Worm (Caenorhabditis elegans) whole organism, midembryonic: Measurements from ENCODE around the gene Y27F2A.10.
"Not testable (repeated sequence)": the region's sequence is repeated elsewhere in the genome, so short reads cannot be mapped to it uniquely, and the experiment has no call there.

ENCODE experiments used
- T22C8.4 ChIP-seq: fragments of 200-800 bp; sonication (Bioruptor generic); IDR thresholded peaks from 2 replicates; pipeline ENCODE4 v1.3.6; 2022; ENCODE audit warnings: missing genetic modification characterization, missing compliant biosample characterization
- cog-1 ChIP-seq: sonication (generic microtip); optimal IDR thresholded peaks from 2 replicates; lab custom pipeline; 2016; ENCODE audit warnings: missing genetic modification characterization, missing compliant biosample characterization
- flt-1 ChIP-seq: fragments of 200-800 bp; sonication (Bioruptor generic); IDR thresholded peaks from 2 replicates; pipeline ENCODE4 v1.3.6; 2022; ENCODE audit warnings: missing genetic modification characterization, missing compliant biosample characterization
- klf-2 ChIP-seq: fragments of 200-800 bp; sonication (Bioruptor generic); conservative IDR thresholded peaks from 2 replicates; pipeline ENCODE4 v1.3.6; 2022; ENCODE audit warnings: missing genetic modification reagents, missing genetic modification characterization, missing compliant biosample characterization
- med-1 ChIP-seq: sonication (generic microtip); optimal IDR thresholded peaks from 2 replicates; lab custom pipeline; 2017; ENCODE audit warnings: missing genetic modification characterization, mild to moderate bottlenecking, missing compliant biosample characterization, antibody characterized with exemption, missing genetic modification reagents; ENCODE audit not compliant: insufficient read depth
- ref-1 ChIP-seq: fragments of 200-800 bp; sonication (Bioruptor generic); conservative IDR thresholded peaks from 2 replicates; pipeline ENCODE4 v1.3.6; 2022; ENCODE audit warnings: missing genetic modification reagents, missing genetic modification characterization, missing compliant biosample characterization
- tab-1 ChIP-seq: fragments of 200-800 bp; sonication (Bioruptor generic); IDR thresholded peaks from 2 replicates; pipeline ENCODE4 v1.3.6; 2022; ENCODE audit warnings: missing genetic modification characterization, missing compliant biosample characterization
- ztf-23 ChIP-seq: fragments of 200-800 bp; sonication (Bioruptor generic); IDR thresholded peaks from 2 replicates; pipeline ENCODE4 v1.3.6; 2022; ENCODE audit warnings: missing genetic modification reagents, missing genetic modification characterization, missing compliant biosample characterization
- ztf-29 ChIP-seq: fragments of 200-800 bp; sonication (Bioruptor generic); IDR thresholded peaks from 2 replicates; pipeline ENCODE4 v1.3.6; 2022; ENCODE audit warnings: missing genetic modification reagents, missing genetic modification characterization, missing compliant biosample characterization

Y27F2A.10 gene

DNA sequence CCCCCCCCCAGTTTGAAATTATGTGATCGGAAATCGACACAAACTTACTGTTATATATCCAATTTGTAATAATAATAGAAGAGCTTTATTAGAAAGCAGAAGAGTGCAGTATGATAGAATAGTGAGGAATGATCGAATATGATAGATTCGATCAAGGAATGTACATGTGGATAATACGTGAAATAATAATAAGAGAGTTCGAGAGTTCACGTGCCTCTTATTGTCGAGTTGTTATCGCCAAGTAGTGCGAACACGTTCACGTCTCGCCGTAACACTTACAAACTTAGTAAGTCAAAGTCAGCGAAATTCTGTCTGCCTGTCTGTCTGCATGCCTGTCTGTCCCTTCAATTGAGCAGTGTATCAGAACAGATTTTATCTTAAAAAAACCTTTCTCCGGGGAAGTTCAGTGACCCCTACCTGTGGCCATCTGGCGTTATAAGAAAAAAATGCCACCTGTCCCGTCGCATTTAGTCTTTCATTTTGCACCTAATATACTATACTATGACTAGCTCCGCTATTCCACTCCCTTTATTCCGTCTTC lies 11.3 kb upstream of the Y27F2A.10 start, which contains the start of the genes Y27F2A.6 and Y27F2A.8:
Gene Y27F2A.6 (minus strand): TSS at position 101 of the 541 bp plus-strand sequence.
Gene Y27F2A.8 (plus strand): TSS at position 491 of the 541 bp plus-strand sequence.
- TF ChIP-seq ztf-23 (GFP tag; lab: Robert Waterston, UW); klf-2; cog-1 (tag; lab: Kevin White, UChicago): not testable (repeated sequence)

DNA sequence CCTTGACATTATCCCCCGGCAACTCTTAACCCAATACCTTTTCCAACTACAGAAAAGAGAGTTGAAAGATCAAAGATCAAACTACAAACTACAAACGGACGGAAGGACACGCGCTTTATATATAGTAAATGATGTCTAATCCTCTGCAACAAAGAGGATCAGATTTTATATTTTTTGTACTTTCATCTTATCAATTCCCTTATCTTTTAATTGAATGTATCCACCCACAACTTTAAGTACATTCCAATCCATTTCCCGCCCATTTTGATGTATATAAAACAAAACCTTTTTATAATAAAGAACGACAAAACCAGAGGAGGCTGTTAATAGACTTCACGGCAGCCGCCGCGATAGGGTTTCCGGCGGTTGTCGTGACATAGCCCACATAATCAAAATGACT lies 5.6 kb upstream of the Y27F2A.10 start, which contains the start of gene sri-40:
Gene sri-40 (plus strand): TSS at position 301 of the 400 bp plus-strand sequence.
- not testable (repeated sequence) for TF ChIP-seq klf-2; cog-1 (tag; lab: Kevin White, UChicago); ztf-23 (GFP tag; lab: Robert Waterston, UW)

DNA sequence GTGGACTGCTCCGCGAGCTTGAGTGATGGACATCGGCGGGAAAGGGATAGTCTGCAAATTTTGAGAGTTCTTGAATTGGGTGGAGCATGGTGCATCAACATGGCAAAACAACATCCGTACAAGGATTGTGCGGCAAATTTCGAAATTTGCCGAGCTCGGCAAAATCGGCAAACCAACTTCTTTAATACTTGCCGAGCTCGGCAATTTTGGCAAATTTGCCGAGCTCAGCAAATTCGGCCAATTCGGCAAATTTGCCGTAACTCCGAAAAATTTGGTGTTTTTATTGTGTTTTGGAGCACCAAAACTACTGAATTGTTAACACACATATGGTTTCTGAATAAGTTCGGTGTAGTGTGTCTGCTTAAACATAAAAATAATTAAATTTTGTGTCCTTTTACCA lies 2.0 kb downstream of the Y27F2A.10 start, which contains the start of gene fbxc-55:
Gene fbxc-55 (minus strand): TSS at position 101 of the 400 bp plus-strand sequence.
- TF ChIP-seq tab-1 (GFP tag; lab: Robert Waterston, UW) (no peak), T22C8.4 (GFP tag; lab: Robert Waterston, UW) (no peak), ref-1 (GFP tag; lab: Robert Waterston, UW) (no peak), med-1 (GFP tag; lab: Kevin White, UChicago) (no peak), ztf-23 (GFP tag; lab: Robert Waterston, UW) (no peak), cog-1 (tag; lab: Kevin White, UChicago) (no peak), flt-1 (no peak), klf-2 (no peak), ztf-29 (GFP tag; lab: Robert Waterston, UW) (no peak)

DNA sequence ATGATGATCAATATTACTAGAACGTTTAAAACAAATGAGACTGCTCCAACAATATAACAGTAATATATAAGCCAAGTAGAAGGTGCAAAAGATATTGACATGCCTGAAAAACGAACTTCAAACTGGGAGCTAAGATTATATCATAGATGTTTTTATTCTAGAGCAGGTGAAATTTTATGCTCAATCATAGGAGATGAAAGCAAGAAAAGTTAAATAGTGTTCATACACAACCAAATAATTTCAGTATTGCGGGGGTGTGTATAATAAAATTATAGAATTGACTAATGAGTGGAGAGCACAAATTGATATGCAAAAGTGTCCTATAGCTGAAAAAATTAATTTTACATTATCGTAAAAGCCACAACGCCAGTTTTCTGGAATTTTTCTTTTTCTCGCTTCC lies 13.1 kb downstream of the Y27F2A.10 start, which contains the start of gene sri-34:
Gene sri-34 (minus strand): TSS at position 101 of the 400 bp plus-strand sequence.
- TF ChIP-seq T22C8.4 (GFP tag; lab: Robert Waterston, UW) = no peak
- no peak for TF ChIP-seq cog-1 (tag; lab: Kevin White, UChicago)
- TF ChIP-seq ztf-23 (GFP tag; lab: Robert Waterston, UW) = no peak
- no peak for TF ChIP-seq ref-1 (GFP tag; lab: Robert Waterston, UW)
- no peak for TF ChIP-seq flt-1
- no peak for TF ChIP-seq tab-1 (GFP tag; lab: Robert Waterston, UW)
- no peak for TF ChIP-seq med-1 (GFP tag; lab: Kevin White, UChicago)
- no peak for TF ChIP-seq ztf-29 (GFP tag; lab: Robert Waterston, UW)
- TF ChIP-seq klf-2 = no peak

DNA sequence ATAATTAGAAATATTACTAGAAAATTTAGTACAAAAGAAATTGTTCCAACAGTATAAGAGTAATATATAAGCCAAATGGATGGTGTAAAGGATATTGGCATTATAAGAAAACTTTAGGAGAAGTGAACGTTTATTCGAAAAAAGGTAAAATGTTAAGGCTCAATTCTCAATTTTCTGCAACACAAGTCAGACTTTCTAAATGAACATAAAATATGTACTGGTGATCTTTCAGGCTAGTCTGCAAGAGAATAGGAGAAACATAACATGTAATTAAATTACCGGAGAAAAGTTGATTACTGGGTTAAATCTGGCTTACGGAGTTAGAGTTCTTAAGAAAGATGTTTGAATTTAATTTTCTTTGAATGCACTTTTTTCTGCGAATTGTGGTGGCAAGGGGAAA lies 15.3 kb downstream of the Y27F2A.10 start, which contains the start of gene sri-33:
Gene sri-33 (minus strand): TSS at position 101 of the 400 bp plus-strand sequence.
- TF ChIP-seq flt-1 (no peak), cog-1 (tag; lab: Kevin White, UChicago) (no peak), T22C8.4 (GFP tag; lab: Robert Waterston, UW) (no peak), med-1 (GFP tag; lab: Kevin White, UChicago) (no peak), tab-1 (GFP tag; lab: Robert Waterston, UW) (no peak), ztf-29 (GFP tag; lab: Robert Waterston, UW) (no peak), ref-1 (GFP tag; lab: Robert Waterston, UW) (no peak), klf-2 (no peak), ztf-23 (GFP tag; lab: Robert Waterston, UW) (no peak)

DNA sequence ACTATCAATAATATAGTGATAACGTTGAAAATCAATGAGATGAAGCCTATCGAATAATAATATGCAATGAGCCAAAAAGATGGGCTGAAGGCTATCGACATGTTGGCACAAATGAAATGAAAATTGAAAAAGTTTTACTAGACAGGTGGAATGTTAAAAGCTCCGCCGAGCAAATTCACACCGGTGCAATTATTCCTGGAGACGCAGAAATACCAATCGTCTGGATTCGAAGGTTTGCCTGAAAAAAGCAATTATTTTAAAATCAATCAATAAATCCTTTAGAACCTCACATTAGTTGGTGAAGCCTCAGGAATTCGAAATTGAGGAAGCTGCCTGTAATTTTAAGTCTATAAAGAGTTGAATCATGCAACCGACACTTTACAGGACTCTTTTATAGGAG lies 17.7 kb downstream of the Y27F2A.10 start, which contains the start of gene sri-32:
Gene sri-32 (minus strand): TSS at position 101 of the 400 bp plus-strand sequence.
- TF ChIP-seq T22C8.4 (GFP tag; lab: Robert Waterston, UW) = no peak
- TF ChIP-seq klf-2 = no peak
- no peak for TF ChIP-seq ztf-29 (GFP tag; lab: Robert Waterston, UW)
- no peak for TF ChIP-seq flt-1
- TF ChIP-seq ref-1 (GFP tag; lab: Robert Waterston, UW) = no peak
- no peak for TF ChIP-seq ztf-23 (GFP tag; lab: Robert Waterston, UW)
- no peak for TF ChIP-seq med-1 (GFP tag; lab: Kevin White, UChicago)
- TF ChIP-seq tab-1 (GFP tag; lab: Robert Waterston, UW) = no peak
- no peak for TF ChIP-seq cog-1 (tag; lab: Kevin White, UChicago)

DNA sequence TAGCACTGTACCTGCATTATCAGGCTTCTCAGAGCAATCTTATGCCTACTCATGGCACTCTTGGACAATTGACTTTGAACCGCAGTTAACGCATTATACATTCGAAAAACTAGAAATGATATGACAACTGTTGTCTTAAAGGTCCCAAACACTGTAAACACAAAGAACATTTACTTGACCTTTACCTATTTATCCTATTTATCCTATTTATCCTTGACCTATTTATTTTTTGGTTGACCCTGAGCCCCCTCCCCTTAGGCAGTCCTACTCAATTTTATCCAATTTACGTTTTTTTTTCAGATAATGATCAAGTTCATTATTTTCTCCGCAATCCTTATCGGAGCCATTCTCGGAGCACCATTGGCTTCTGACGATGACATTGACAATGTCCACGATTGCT lies 20.5 kb downstream of the Y27F2A.10 start, which contains the start of the genes T10D4.14 and T10D4.19:
Gene T10D4.14 (minus strand): TSS at position 101 of the 400 bp plus-strand sequence.
Gene T10D4.19 (plus strand): TSS at position 304 of the 400 bp plus-strand sequence.
- TF ChIP-seq cog-1 (tag; lab: Kevin White, UChicago) = no peak
- TF ChIP-seq klf-2 = no peak
- TF ChIP-seq med-1 (GFP tag; lab: Kevin White, UChicago) = no peak
- TF ChIP-seq ref-1 (GFP tag; lab: Robert Waterston, UW) = no peak
- TF ChIP-seq ztf-23 (GFP tag; lab: Robert Waterston, UW) = no peak
- TF ChIP-seq flt-1 = no peak
- TF ChIP-seq tab-1 (GFP tag; lab: Robert Waterston, UW) = no peak
- no peak for TF ChIP-seq T22C8.4 (GFP tag; lab: Robert Waterston, UW)
- TF ChIP-seq ztf-29 (GFP tag; lab: Robert Waterston, UW) = no peak

DNA sequence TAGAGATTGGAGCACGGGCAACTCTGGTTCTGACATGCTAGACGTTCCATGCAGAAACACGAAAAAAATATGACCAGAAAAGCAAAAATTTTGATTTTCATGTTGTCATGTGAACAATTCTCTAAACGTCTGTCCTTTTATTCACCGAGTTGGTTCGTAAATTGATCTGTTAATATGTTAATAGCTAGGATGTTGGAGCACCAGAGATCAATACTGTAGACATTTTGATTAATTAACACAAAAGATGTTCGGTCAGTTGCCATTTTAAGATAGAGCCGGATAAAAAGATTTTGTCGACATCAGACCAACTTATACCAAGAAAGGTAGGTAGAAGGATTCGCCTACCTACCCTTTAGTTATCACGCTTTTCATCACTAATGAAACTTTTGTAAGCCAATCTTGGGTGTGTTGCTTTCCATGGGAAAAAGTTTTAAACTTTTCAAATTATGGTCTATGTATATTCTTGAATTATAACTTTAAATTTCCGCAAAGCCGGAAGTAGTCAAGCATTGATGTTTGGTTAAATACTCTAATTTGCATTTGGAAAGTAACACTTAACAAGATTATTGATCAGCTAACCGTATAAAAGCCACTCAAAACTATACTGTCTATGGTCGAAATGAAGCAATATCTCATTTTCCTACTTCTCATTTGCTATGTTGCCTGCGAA lies 22.4 kb downstream of the Y27F2A.10 start, which contains the start of the genes T10D4.11 and T10D4.1:
Gene T10D4.11 (minus strand): TSS at position 101 of the 670 bp plus-strand sequence.
Gene T10D4.1 (plus strand): TSS at position 620 of the 670 bp plus-strand sequence.
- TF ChIP-seq med-1 (GFP tag; lab: Kevin White, UChicago) (no peak), ztf-23 (GFP tag; lab: Robert Waterston, UW) (no peak), ztf-29 (GFP tag; lab: Robert Waterston, UW) (no peak), cog-1 (tag; lab: Kevin White, UChicago) (no peak), ref-1 (GFP tag; lab: Robert Waterston, UW) (no peak), tab-1 (GFP tag; lab: Robert Waterston, UW) (no peak), T22C8.4 (GFP tag; lab: Robert Waterston, UW) (no peak), flt-1 (no peak), klf-2 (no peak)
